Fruit fly (Drosophila melanogaster) whole organism, pupa: Measurements from ENCODE around the gene Tom70.
"Not testable (repeated sequence)": the region's sequence is repeated elsewhere in the genome, so short reads cannot be mapped to it uniquely, and the experiment has no call there.

Source experiments
- CG8159 ChIP-seq: fragments of 200-800 bp; sonication (Bioruptor generic); optimal IDR thresholded peaks from 3 replicates; lab custom pipeline; 2018; ENCODE audit warnings: missing biosample characterization, mild to moderate bottlenecking, missing genetic modification characterization, moderate library complexity
- EcR ChIP-seq: fragments of 200-800 bp; sonication (Bioruptor generic); optimal IDR thresholded peaks from 3 replicates; lab custom pipeline; 2019; ENCODE audit warnings: missing biosample characterization, missing genetic modification characterization, mild to moderate bottlenecking, moderate library complexity, missing genetic modification reagents
- Snoo ChIP-seq: fragments of 200-800 bp; sonication (Bioruptor generic); optimal IDR thresholded peaks from 3 replicates; lab custom pipeline; 2017; ENCODE audit warnings: missing biosample characterization, mild to moderate bottlenecking, missing genetic modification characterization, inconsistent platforms
- fd96Ca ChIP-seq: fragments of 200-800 bp; sonication (Bioruptor generic); IDR thresholded peaks from 3 replicates; pipeline ENCODE4 v1.3.6; 2022; ENCODE audit warnings: missing biosample characterization, missing genetic modification characterization

- not testable (repeated sequence) for TF ChIP-seq EcR (GFP tag; lab: Kevin White, UChicago); fd96Ca; CG8159 (tag; lab: Kevin White, UChicago); Snoo (tag; lab: Kevin White, UChicago)
Observed at dm6 chr2L:11995332-11995790, 43.0 kb downstream of the Tom70 start, which contains the start of the genes CG18789 and Qtzl.
